Fruit fly (Drosophila melanogaster) whole organism, adult: Measurements from ENCODE around the gene sala.

ENCODE experiments used
- CG11617 ChIP-seq: fragments of 200-800 bp; sonication (Bioruptor generic); optimal IDR thresholded peaks from 2 replicates; lab custom pipeline; 2017; ENCODE audit warnings: mild to moderate bottlenecking, missing biosample characterization, missing genetic modification reagents, missing genetic modification characterization
- CG12768 ChIP-seq: fragments of 200-800 bp; sonication (Bioruptor generic); optimal IDR thresholded peaks from 2 replicates; lab custom pipeline; 2017; ENCODE audit warnings: missing biosample characterization, missing genetic modification characterization, mild to moderate bottlenecking, moderate library complexity, missing genetic modification reagents
- CG14711 ChIP-seq: fragments of 200-800 bp; sonication (Bioruptor generic); optimal IDR thresholded peaks from 2 replicates; lab custom pipeline; 2018; ENCODE audit warnings: missing biosample characterization, mild to moderate bottlenecking, missing genetic modification characterization, moderate library complexity
- CG1620 ChIP-seq: fragments of 200-800 bp; sonication (Bioruptor generic); optimal IDR thresholded peaks from 2 replicates; lab custom pipeline; 2016; ENCODE audit warnings: missing biosample characterization, missing genetic modification characterization
- CG33017 ChIP-seq: fragments of 200-800 bp; sonication (Bioruptor generic); optimal IDR thresholded peaks from 2 replicates; lab custom pipeline; 2018; ENCODE audit warnings: missing biosample characterization, mild to moderate bottlenecking, missing genetic modification characterization, moderate library complexity
- CG5204 ChIP-seq: fragments of 200-800 bp; sonication (Bioruptor generic); optimal IDR thresholded peaks from 2 replicates; lab custom pipeline; 2016; ENCODE audit warnings: missing biosample characterization, missing genetic modification characterization
- CG7045 ChIP-seq: fragments of 200-800 bp; sonication (Bioruptor generic); optimal IDR thresholded peaks from 2 replicates; lab custom pipeline; 2017; ENCODE audit warnings: missing biosample characterization, mild to moderate bottlenecking, missing genetic modification characterization
- CG7101 ChIP-seq: fragments of 200-800 bp; sonication (Bioruptor generic); optimal IDR thresholded peaks from 2 replicates; lab custom pipeline; 2018; ENCODE audit warnings: missing biosample characterization, mild to moderate bottlenecking, missing genetic modification characterization, moderate library complexity
- Clk ChIP-seq: fragments of 200-800 bp; sonication (Bioruptor generic); optimal IDR thresholded peaks from 2 replicates; lab custom pipeline; 2017; ENCODE audit warnings: missing biosample characterization, missing genetic modification characterization
- Crg-1 ChIP-seq: fragments of 200-800 bp; sonication (Bioruptor generic); optimal IDR thresholded peaks from 2 replicates; lab custom pipeline; 2016; ENCODE audit warnings: missing biosample characterization, missing genetic modification characterization
- Hr96 ChIP-seq: fragments of 200-800 bp; sonication (Bioruptor generic); optimal IDR thresholded peaks from 2 replicates; lab custom pipeline; 2016; ENCODE audit warnings: missing biosample characterization, missing genetic modification characterization
- Mnt ChIP-seq: fragments of 200-800 bp; sonication (Bioruptor generic); optimal IDR thresholded peaks from 2 replicates; lab custom pipeline; 2016; ENCODE audit warnings: missing biosample characterization, mild to moderate bottlenecking, missing genetic modification characterization
- bab1 ChIP-seq: fragments of 200-800 bp; sonication (Bioruptor generic); optimal IDR thresholded peaks from 3 replicates; lab custom pipeline; 2019; ENCODE audit warnings: missing biosample characterization, mild to moderate bottlenecking, missing genetic modification characterization, moderate library complexity
- cic ChIP-seq: fragments of 200-800 bp; sonication (Bioruptor generic); optimal IDR thresholded peaks from 2 replicates; lab custom pipeline; 2017; ENCODE audit warnings: missing biosample characterization, mild to moderate bottlenecking, missing genetic modification characterization, moderate library complexity
- kay ChIP-seq: fragments of 200-800 bp; sonication (Bioruptor generic); peaks from one replicate; lab custom pipeline; 2016; ENCODE audit warnings: missing biosample characterization, missing genetic modification characterization, borderline replicate concordance
- ovo ChIP-seq: fragments of 200-800 bp; sonication (Bioruptor generic); optimal IDR thresholded peaks from 2 replicates; lab custom pipeline; 2016; ENCODE audit warnings: missing biosample characterization, missing genetic modification characterization
- pad ChIP-seq: fragments of 200-800 bp; sonication (Bioruptor generic); optimal IDR thresholded peaks from 3 replicates; lab custom pipeline; 2017; ENCODE audit warnings: missing biosample characterization, missing genetic modification characterization, mild to moderate bottlenecking, moderate library complexity, missing genetic modification reagents
- tj ChIP-seq: fragments of 200-800 bp; sonication (Bioruptor generic); optimal IDR thresholded peaks from 3 replicates; lab custom pipeline; 2017; ENCODE audit warnings: missing biosample characterization, mild to moderate bottlenecking, missing genetic modification characterization, moderate library complexity
- toe ChIP-seq: fragments of 200-800 bp; sonication (Bioruptor generic); optimal IDR thresholded peaks from 2 replicates; lab custom pipeline; 2016; ENCODE audit warnings: missing biosample characterization, missing genetic modification characterization

sala gene

DNA sequence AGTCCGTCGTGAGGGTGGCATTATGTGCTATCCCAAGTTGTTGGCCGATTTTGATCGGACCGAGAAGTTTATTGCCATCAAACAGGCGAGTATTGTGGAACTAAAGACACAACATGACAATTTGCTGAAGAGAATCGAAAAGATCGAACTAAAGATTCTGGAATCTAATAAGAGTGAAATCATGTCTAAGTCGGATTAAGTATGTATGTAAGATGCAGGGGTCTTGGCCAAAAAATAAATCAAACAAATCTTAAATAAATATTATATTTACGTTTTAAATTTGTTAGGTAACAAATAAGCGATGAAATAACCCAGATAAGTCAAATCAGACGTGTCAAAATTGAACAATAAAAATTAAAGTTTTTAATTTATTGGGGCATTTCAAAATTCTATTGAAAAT, 35.0 kb downstream of the sala start, which contains the start of gene CG14929:
CG14929 (plus strand) TSS at position 301 of the 400 bp plus-strand sequence.
- TF ChIP-seq kay (GFP tag; lab: Kevin White, UChicago), result no peak
- no peak for TF ChIP-seq CG12768
- TF ChIP-seq bab1 (GFP tag; lab: Kevin White, UChicago), result no peak
- TF ChIP-seq CG5204 (GFP tag; lab: Kevin White, UChicago), result no peak
- no peak for TF ChIP-seq ovo (GFP tag; lab: Kevin White, UChicago)
- no peak for TF ChIP-seq toe (GFP tag; lab: Kevin White, UChicago)

DNA sequence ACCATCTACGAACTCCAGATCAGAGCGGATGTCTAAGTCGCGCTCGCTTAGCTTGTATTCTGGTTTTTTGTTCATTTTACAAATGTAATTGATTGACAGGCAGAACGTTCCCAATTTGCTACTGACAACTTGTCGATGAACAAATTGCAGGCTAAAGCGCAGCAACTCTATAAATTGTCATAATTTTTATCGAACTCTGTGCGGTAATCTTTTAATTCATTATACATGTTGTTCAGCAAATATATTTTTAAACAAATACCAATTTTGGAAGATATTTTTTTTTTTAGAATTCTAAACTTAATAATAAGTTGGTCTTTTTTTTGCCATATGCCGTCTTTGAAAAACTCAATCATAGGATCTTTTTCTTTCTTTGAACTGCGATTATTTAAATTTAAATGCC, 36.7 kb downstream of the sala start, which contains the start of gene CG14930:
CG14930 (minus strand) TSS at position 101 of the 400 bp plus-strand sequence.
- TF ChIP-seq kay (GFP tag; lab: Kevin White, UChicago), result no peak
- TF ChIP-seq tj (GFP tag; lab: Kevin White, UChicago), result no peak
- no peak for TF ChIP-seq CG14711
- TF ChIP-seq CG7101 (tag; lab: Kevin White, UChicago), result no peak
- TF ChIP-seq CG7045 (GFP tag; lab: Kevin White, UChicago), result no peak
- no peak for TF ChIP-seq Clk
- no peak for TF ChIP-seq cic (GFP tag; lab: Kevin White, UChicago)
- TF ChIP-seq bab1 (GFP tag; lab: Kevin White, UChicago), result no peak
- TF ChIP-seq CG11617, result no peak

DNA sequence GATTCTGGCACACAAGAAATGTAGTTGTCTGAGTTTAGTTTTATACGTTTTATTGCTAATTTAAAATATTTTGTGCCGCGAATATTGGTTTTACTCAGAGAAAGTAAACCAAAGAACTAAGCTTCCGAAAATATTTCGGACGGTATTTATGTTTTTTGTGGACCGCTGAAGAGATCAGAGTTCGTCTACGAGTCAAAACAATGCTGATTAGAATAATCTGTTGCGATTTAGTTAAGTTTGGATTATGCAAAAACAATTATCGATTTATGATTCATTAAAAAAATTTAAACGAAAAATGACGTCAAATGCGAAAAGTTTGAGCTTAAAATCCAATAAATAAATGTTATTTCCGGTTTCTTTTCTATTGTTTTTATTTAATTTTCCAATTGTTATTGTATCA, 38.2 kb downstream of the sala start, which contains the start of gene CG43153:
CG43153 (minus strand) TSS at position 101 of the 400 bp plus-strand sequence.
- TF ChIP-seq cic (GFP tag; lab: Kevin White, UChicago) (no peak), CG7045 (GFP tag; lab: Kevin White, UChicago) (no peak)

dm6 chr2L:11528129-11528589, 43.7 kb downstream of the sala start, which contains the start of gene CG31705:
CG31705 (minus strand) TSS chr2L:11528205.
- TF ChIP-seq CG11617 (peak; percentile 57), CG14711 (peak; percentile 31), bab1 (GFP tag; lab: Kevin White, UChicago) (peak; percentile 78), CG7101 (tag; lab: Kevin White, UChicago) (peak; percentile 60), CG33017 (peak; percentile 5), toe (GFP tag; lab: Kevin White, UChicago) (peak; percentile 38), pad (peak; percentile 45), Hr96 (GFP tag; lab: Kevin White, UChicago) (no peak), kay (GFP tag; lab: Kevin White, UChicago) (peak; percentile 21), CG12768 (peak; percentile 75), Mnt (GFP tag; lab: Kevin White, UChicago) (no peak), CG7045 (GFP tag; lab: Kevin White, UChicago) (peak; percentile 82), cic (GFP tag; lab: Kevin White, UChicago) (peak; percentile 22), CG1620 (no peak), Clk (no peak), tj (GFP tag; lab: Kevin White, UChicago) (peak; percentile 52), CG5204 (GFP tag; lab: Kevin White, UChicago) (no peak)

dm6 chr2L:11530952-11531351, 46.4 kb downstream of the sala start, which contains the start of gene CG31706:
CG31706 (minus strand) TSS chr2L:11531052.
- TF ChIP-seq ovo (GFP tag; lab: Kevin White, UChicago), result no peak
- TF ChIP-seq CG7045 (GFP tag; lab: Kevin White, UChicago), result no peak
- no peak for TF ChIP-seq CG33017
- no peak for TF ChIP-seq kay (GFP tag; lab: Kevin White, UChicago)
- no peak for TF ChIP-seq Mnt (GFP tag; lab: Kevin White, UChicago)

DNA sequence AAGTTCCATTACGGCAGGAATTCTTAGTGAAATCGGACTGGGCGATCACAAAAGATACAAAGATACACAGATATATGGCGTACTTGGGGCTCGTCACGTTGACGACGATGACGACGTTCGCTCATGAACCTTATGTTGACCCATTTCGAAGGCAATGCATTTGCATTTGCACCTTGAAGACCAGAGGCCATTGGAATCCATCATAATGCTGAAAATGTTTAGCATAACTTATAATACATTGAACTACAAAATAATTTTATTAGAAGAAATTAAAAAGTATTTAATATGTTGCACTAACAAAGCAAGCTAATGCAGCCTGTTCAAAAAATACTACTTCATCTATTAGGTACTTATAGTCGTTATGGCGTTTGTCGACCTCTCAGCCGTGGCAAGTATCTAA, 47.0 kb downstream of the sala start, which contains the start of gene CG34162:
CG34162 (plus strand) TSS at position 301 of the 400 bp plus-strand sequence.
- TF ChIP-seq CG7045 (GFP tag; lab: Kevin White, UChicago) (no peak), Crg-1 (GFP tag; lab: Kevin White, UChicago) (no peak), Mnt (GFP tag; lab: Kevin White, UChicago) (no peak), ovo (GFP tag; lab: Kevin White, UChicago) (no peak), CG33017 (no peak), tj (GFP tag; lab: Kevin White, UChicago) (no peak), Hr96 (GFP tag; lab: Kevin White, UChicago) (no peak), cic (GFP tag; lab: Kevin White, UChicago) (no peak), CG12768 (no peak), CG1620 (no peak), CG14711 (no peak), Clk (no peak), toe (GFP tag; lab: Kevin White, UChicago) (no peak), CG11617 (no peak), pad (no peak), CG5204 (GFP tag; lab: Kevin White, UChicago) (no peak), bab1 (GFP tag; lab: Kevin White, UChicago) (no peak)

dm6 chr2L:11535845-11536244, 51.3 kb downstream of the sala start, which contains the start of gene CG43438:
CG43438 (plus strand) TSS chr2L:11536145.
- no peak for TF ChIP-seq CG33017
- no peak for TF ChIP-seq CG7101 (tag; lab: Kevin White, UChicago)
- TF ChIP-seq bab1 (GFP tag; lab: Kevin White, UChicago), result no peak
- TF ChIP-seq Hr96 (GFP tag; lab: Kevin White, UChicago), result no peak
- no peak for TF ChIP-seq CG11617
- TF ChIP-seq cic (GFP tag; lab: Kevin White, UChicago), result no peak
- TF ChIP-seq toe (GFP tag; lab: Kevin White, UChicago), result no peak
- no peak for TF ChIP-seq Clk
- TF ChIP-seq CG5204 (GFP tag; lab: Kevin White, UChicago), result no peak
- no peak for TF ChIP-seq CG7045 (GFP tag; lab: Kevin White, UChicago)
- no peak for TF ChIP-seq CG12768
- no peak for TF ChIP-seq CG1620
- TF ChIP-seq CG14711, result no peak
- no peak for TF ChIP-seq kay (GFP tag; lab: Kevin White, UChicago)
- no peak for TF ChIP-seq Mnt (GFP tag; lab: Kevin White, UChicago)
- TF ChIP-seq Crg-1 (GFP tag; lab: Kevin White, UChicago), result no peak
- no peak for TF ChIP-seq tj (GFP tag; lab: Kevin White, UChicago)
- TF ChIP-seq ovo (GFP tag; lab: Kevin White, UChicago), result no peak
